Fruit fly (Drosophila melanogaster): Measurements from ENCODE around the gene CG14543.

Gene CG14543

DNA sequence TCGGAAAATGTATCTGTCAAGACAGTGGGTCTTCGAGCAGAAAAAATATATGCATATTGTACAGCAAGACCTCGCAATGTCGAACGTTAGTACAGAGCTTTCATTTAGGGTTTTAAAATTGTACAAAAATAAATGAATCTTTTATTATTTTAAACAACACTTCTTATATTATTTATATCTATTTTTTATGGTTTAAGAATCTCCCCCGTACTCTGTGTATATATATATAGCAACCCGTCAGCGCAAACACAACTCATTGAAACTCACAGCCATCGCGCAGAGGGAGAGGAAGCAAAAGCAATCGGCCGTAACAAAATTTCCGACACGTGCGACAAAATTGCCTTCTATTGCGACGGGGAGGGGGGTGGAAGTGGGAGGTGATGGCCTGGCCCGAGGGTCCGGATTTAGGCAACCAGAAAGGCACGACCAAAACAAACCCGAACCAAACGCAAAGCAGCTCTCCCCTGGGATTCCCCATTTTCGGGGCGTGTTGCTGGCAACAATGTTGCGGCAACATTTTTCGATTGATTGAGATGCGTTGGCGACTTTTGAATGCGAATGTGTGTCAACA lies 49.6 kb downstream of the CG14543 start (continued):
- TF ChIP-seq lov (optimal IDR thresholded peaks at IDR 0.05): no peak
- no peak for TF ChIP-seq lov (GFP tag; IDR thresholded peaks at IDR 0.05)
- no peak for TF ChIP-seq sim (GFP tag; IDR thresholded peaks at IDR 0.05)
- peak; percentile 79 for TF ChIP-seq ranshi (GFP tag; IDR thresholded peaks at IDR 0.05)
- no peak for TF ChIP-seq CG2129 (GFP tag; IDR thresholded peaks at IDR 0.05; ENCODE audit: partially characterized antibody)
- TF ChIP-seq CG6765 (GFP tag; optimal IDR thresholded peaks at IDR 0.05): peak; percentile 73
- peak; percentile 5; the same call in 1 of the 2 replicates for TF ChIP-seq amos (GFP tag; IDR thresholded peaks at IDR 0.05; ENCODE audit: partially characterized antibody)
- TF ChIP-seq mam (GFP tag; optimal IDR thresholded peaks at IDR 0.05): peak; percentile 4
- no peak for TF ChIP-seq CG12219 (GFP tag; optimal IDR thresholded peaks at IDR 0.05)
- TF ChIP-seq Dref (GFP tag; IDR thresholded peaks at IDR 0.05): no peak
- TF ChIP-seq CG11723 (GFP tag; optimal IDR thresholded peaks at IDR 0.05): no peak
- peak; percentile 83 for TF ChIP-seq ci (GFP tag; IDR thresholded peaks at IDR 0.05)
- TF ChIP-seq CG8478 (optimal IDR thresholded peaks at IDR 0.05): no peak
- peak; percentile 77; the same call in 2 of the 3 replicates for TF ChIP-seq Mrtf (GFP tag; IDR thresholded peaks at IDR 0.05)
- TF ChIP-seq CG7987 (GFP tag; optimal IDR thresholded peaks at IDR 0.05): no peak
- no peak for TF ChIP-seq CG34224 (GFP tag; IDR thresholded peaks at IDR 0.05; ENCODE audit: partially characterized antibody)
- peak in 1 of 2 experiments; percentile 67 for TF ChIP-seq Eip74EF (GFP tag; optimal IDR thresholded peaks at IDR 0.05)
- no peak for TF ChIP-seq sqz (GFP tag; optimal IDR thresholded peaks at IDR 0.05)
- no peak for TF ChIP-seq Lpt (GFP tag; optimal IDR thresholded peaks at IDR 0.05)
- peak; percentile 9; the same call in 1 of the 3 replicates for TF ChIP-seq CG11560 (tag; IDR thresholded peaks at IDR 0.05)
- TF ChIP-seq BtbVII (GFP tag; optimal IDR thresholded peaks at IDR 0.05): peak; percentile 73
- TF ChIP-seq CG10979 (tag; optimal IDR thresholded peaks at IDR 0.05): no peak
- TF ChIP-seq CG14710 (tag; optimal IDR thresholded peaks at IDR 0.05): no peak
- TF ChIP-seq chm (GFP tag; IDR thresholded peaks at IDR 0.05): no peak
- no peak for TF ChIP-seq D (optimal IDR thresholded peaks at IDR 0.05)
- no peak for TF ChIP-seq D (GFP tag; optimal IDR thresholded peaks at IDR 0.05)
- TF ChIP-seq Hr78 (GFP tag; optimal IDR thresholded peaks at IDR 0.05): peak in 1 of 2 experiments; percentile 2
- TF ChIP-seq D19B (GFP tag; optimal IDR thresholded peaks at IDR 0.05): peak; percentile 50
- TF ChIP-seq tgo (GFP tag; IDR thresholded peaks at IDR 0.05): peak; percentile 86
- TF ChIP-seq CG11085 (GFP tag; IDR thresholded peaks at IDR 0.05): 0 out of 2 replicates have a peak, but pooled peaks have one; percentile 29
- TF ChIP-seq crol (GFP tag; IDR thresholded peaks at IDR 0.05): peak; percentile 79
- TF ChIP-seq pita (GFP tag; optimal IDR thresholded peaks at IDR 0.05): no peak
- no peak for TF ChIP-seq Hr3 (GFP tag; optimal IDR thresholded peaks at IDR 0.05)
- peak; percentile 35 for TF ChIP-seq CG4424 (GFP tag; optimal IDR thresholded peaks at IDR 0.05)
- peak; percentile 65; the same call in 1 of the 2 replicates for TF ChIP-seq wdn (GFP tag; IDR thresholded peaks at IDR 0.05)
- 0 out of 3 replicates have a peak, but pooled peaks have one; percentile 25 for TF ChIP-seq croc (GFP tag; conservative IDR thresholded peaks at IDR 0.05)
- TF ChIP-seq slp2 (GFP tag; optimal IDR thresholded peaks at IDR 0.05): no peak
- peak; percentile 25 for TF ChIP-seq CG12299 (tag; optimal IDR thresholded peaks at IDR 0.05)
- TF ChIP-seq CG1792 (GFP tag; optimal IDR thresholded peaks at IDR 0.05): no peak
- no peak for TF ChIP-seq CG1602 (GFP tag; optimal IDR thresholded peaks at IDR 0.05)
- no peak for TF ChIP-seq pho (GFP tag; optimal IDR thresholded peaks at IDR 0.05)
- TF ChIP-seq CG14050 (GFP tag; IDR thresholded peaks at IDR 0.05): peak; percentile 73
- 0 out of 2 replicates have a peak, but pooled peaks have one; percentile 16 for TF ChIP-seq aop (GFP tag; IDR thresholded peaks at IDR 0.05)
- peak; percentile 14 for TF ChIP-seq CG2712 (tag; optimal IDR thresholded peaks at IDR 0.05)
- no peak for TF ChIP-seq CG13123 (GFP tag; optimal IDR thresholded peaks at IDR 0.05)
- no peak for TF ChIP-seq CG34376 (GFP tag; optimal IDR thresholded peaks at IDR 0.05)
- peak; percentile 57 for TF ChIP-seq Deaf1 (tag; optimal IDR thresholded peaks at IDR 0.05)
- no peak for TF ChIP-seq ab (GFP tag; optimal IDR thresholded peaks at IDR 0.05)
- TF ChIP-seq HLHmδ (GFP tag; optimal IDR thresholded peaks at IDR 0.05): no peak
- TF ChIP-seq CG15269 (tag; optimal IDR thresholded peaks at IDR 0.05): peak; percentile 52
- peak; percentile 45 for TF ChIP-seq NfI (GFP tag; optimal IDR thresholded peaks at IDR 0.05)
